Worm (Caenorhabditis elegans) whole organism, L4 larva: ENCODE measurements around the gene che-7.
A peak's percentile ranks its signal among the peaks of the same experiment; 100 is the strongest.

Source experiments
- D1046.2 ChIP-seq: fragments of 200-800 bp; sonication (Bioruptor generic); IDR thresholded peaks from 2 replicates; pipeline ENCODE4 v1.3.6; 2022; ENCODE audit warnings: missing genetic modification characterization, missing compliant biosample characterization
- F37D6.2 ChIP-seq: sonication (generic microtip); optimal IDR thresholded peaks from 2 replicates; lab custom pipeline; 2016; ENCODE audit warnings: mild to moderate bottlenecking, missing genetic modification characterization, missing compliant biosample characterization
- F49E8.2 ChIP-seq: sonication (generic microtip); optimal IDR thresholded peaks from 2 replicates; lab custom pipeline; 2016; ENCODE audit warnings: missing compliant biosample characterization, mild to moderate bottlenecking, missing genetic modification characterization, borderline replicate concordance
- T20F7.1 ChIP-seq: fragments of 200-800 bp; sonication (Bioruptor generic); optimal IDR thresholded peaks from 2 replicates; lab custom pipeline; 2018; ENCODE audit warnings: mild to moderate bottlenecking, missing genetic modification characterization, missing compliant biosample characterization
- T26A8.4 ChIP-seq: fragments of 200-800 bp; sonication (Bioruptor generic); IDR thresholded peaks from 2 replicates; pipeline ENCODE4 v1.3.6; 2022; ENCODE audit warnings: missing genetic modification characterization, missing compliant biosample characterization
- ZK546.5 ChIP-seq, 2 experiments: sonication (generic microtip); optimal IDR thresholded peaks; 2 replicates each; lab custom pipeline; 2017; ENCODE audit warnings: missing biosample characterization in 2 of 2, missing genetic modification characterization in 2 of 2
- aha-1 ChIP-seq: fragments of 150-350 bp; peaks from one replicate; lab custom pipeline; 2014; ENCODE audit warnings: missing biosample characterization, missing genetic modification characterization
- aly-2 ChIP-seq: sonication (generic microtip); optimal IDR thresholded peaks from 2 replicates; lab custom pipeline; 2018; ENCODE audit warnings: missing biosample characterization, missing genetic modification characterization
- ceh-44 ChIP-seq: fragments of 200-800 bp; sonication (Bioruptor generic); IDR thresholded peaks from 2 replicates; pipeline ENCODE4 v1.3.6; 2022; ENCODE audit warnings: missing genetic modification reagents, missing genetic modification characterization, missing compliant biosample characterization
- ceh-62 ChIP-seq: sonication (generic microtip); optimal IDR thresholded peaks from 2 replicates; lab custom pipeline; 2017; ENCODE audit warnings: missing biosample characterization, missing genetic modification characterization
- ceh-82 ChIP-seq: sonication (generic microtip); optimal IDR thresholded peaks from 2 replicates; lab custom pipeline; 2017; ENCODE audit warnings: missing biosample characterization, missing genetic modification characterization
- ctbp-1 ChIP-seq: fragments of 200-800 bp; sonication (Bioruptor generic); IDR thresholded peaks from 2 replicates; pipeline ENCODE4 v1.3.6; 2022; ENCODE audit warnings: missing genetic modification reagents, missing genetic modification characterization, missing compliant biosample characterization
- dmd-6 ChIP-seq: fragments of 200-800 bp; sonication (Bioruptor generic); IDR thresholded peaks from 2 replicates; pipeline ENCODE4 v1.3.6; 2022; ENCODE audit warnings: missing genetic modification reagents, missing genetic modification characterization, missing compliant biosample characterization
- dpl-1 ChIP-seq: fragments of 150-350 bp; optimal IDR thresholded peaks from 2 replicates; lab custom pipeline; 2014; ENCODE audit warnings: missing biosample characterization, missing genetic modification reagents, missing genetic modification characterization
- duxl-1 ChIP-seq: sonication (generic microtip); optimal IDR thresholded peaks from 2 replicates; lab custom pipeline; 2016; ENCODE audit warnings: mild to moderate bottlenecking, missing genetic modification characterization, moderate library complexity, missing compliant biosample characterization; ENCODE audit not compliant: poor library complexity
- egl-43 ChIP-seq: fragments of 200-800 bp; sonication (Bioruptor generic); IDR thresholded peaks from 2 replicates; pipeline ENCODE4 v1.3.6; 2022; ENCODE audit warnings: missing genetic modification reagents, missing genetic modification characterization, missing compliant biosample characterization
- fos-1 ChIP-seq: fragments of 150-350 bp; optimal IDR thresholded peaks from 2 replicates; lab custom pipeline; 2014; ENCODE audit warnings: missing biosample characterization, missing genetic modification characterization
- gei-8 ChIP-seq: fragments of 200-800 bp; sonication (Bioruptor generic); optimal IDR thresholded peaks from 2 replicates; lab custom pipeline; 2018; ENCODE audit warnings: mild to moderate bottlenecking, missing genetic modification characterization, missing compliant biosample characterization
- hif-1 ChIP-seq, 2 experiments: sonication (generic microtip); optimal IDR thresholded peaks; 2 replicates each; lab custom pipeline; 2016 to 2017; ENCODE audit warnings: missing compliant biosample characterization in 2 of 2, missing genetic modification characterization in 2 of 2, missing genetic modification reagents in 2 of 2, missing genotype in 2 of 2, mild to moderate bottlenecking in 1 of 2
- hlh-11 ChIP-seq: fragments of 200-800 bp; sonication (Bioruptor generic); optimal IDR thresholded peaks from 2 replicates; lab custom pipeline; 2018; ENCODE audit warnings: mild to moderate bottlenecking, missing genetic modification characterization, missing compliant biosample characterization
- hmg-1.1 ChIP-seq: fragments of 200-800 bp; sonication (Bioruptor generic); IDR thresholded peaks from 2 replicates; pipeline ENCODE4 v1.3.6; 2022; ENCODE audit warnings: missing genetic modification reagents, missing genetic modification characterization, missing compliant biosample characterization
- jun-1 ChIP-seq: fragments of 150-350 bp; optimal IDR thresholded peaks from 2 replicates; lab custom pipeline; 2014; ENCODE audit warnings: missing biosample characterization, missing genetic modification reagents, missing genetic modification characterization
- lim-7 ChIP-seq: fragments of 200-800 bp; sonication (Bioruptor generic); IDR thresholded peaks from 2 replicates; pipeline ENCODE4 v1.3.6; 2022; ENCODE audit warnings: missing genetic modification characterization, missing compliant biosample characterization
- lin-15B ChIP-seq: fragments of 150-350 bp; sonication (generic microtip); optimal IDR thresholded peaks from 3 replicates; lab custom pipeline; 2014; ENCODE audit warnings: missing biosample characterization, missing genetic modification characterization
- lir-3 ChIP-seq: sonication (generic microtip); optimal IDR thresholded peaks from 2 replicates; lab custom pipeline; 2016; ENCODE audit warnings: mild to moderate bottlenecking, missing genetic modification characterization, missing compliant biosample characterization
- mep-1 ChIP-seq: fragments of 150-350 bp; sonication (generic microtip); optimal IDR thresholded peaks from 3 replicates; lab custom pipeline; 2014; ENCODE audit warnings: missing biosample characterization, missing genetic modification characterization
- mxl-2 ChIP-seq: fragments of 200-800 bp; sonication (Bioruptor generic); conservative IDR thresholded peaks from 2 replicates; pipeline ENCODE4 v1.3.6; 2022; ENCODE audit warnings: missing genetic modification reagents, missing genetic modification characterization, missing compliant biosample characterization
- nhr-102 ChIP-seq: sonication (generic microtip); optimal IDR thresholded peaks from 2 replicates; lab custom pipeline; 2016; ENCODE audit warnings: mild to moderate bottlenecking, missing genetic modification characterization, moderate library complexity, missing compliant biosample characterization
- nhr-25 ChIP-seq: sonication (generic microtip); optimal IDR thresholded peaks from 2 replicates; lab custom pipeline; 2017; ENCODE audit warnings: missing genetic modification characterization, mild to moderate bottlenecking, missing compliant biosample characterization, antibody characterized with exemption, moderate library complexity, borderline replicate concordance; ENCODE audit not compliant: insufficient read depth
- nhr-28 ChIP-seq: fragments of 150-350 bp; optimal IDR thresholded peaks from 2 replicates; lab custom pipeline; 2014; ENCODE audit warnings: missing biosample characterization, missing genetic modification characterization
- nhr-41 ChIP-seq: fragments of 200-800 bp; sonication (Bioruptor generic); IDR thresholded peaks from 2 replicates; pipeline ENCODE4 v1.3.6; 2022; ENCODE audit warnings: missing genetic modification reagents, missing genetic modification characterization, missing compliant biosample characterization
- nhr-48 ChIP-seq: sonication (generic microtip); optimal IDR thresholded peaks from 2 replicates; lab custom pipeline; 2016; ENCODE audit warnings: mild to moderate bottlenecking, missing genetic modification characterization, missing compliant biosample characterization
- nhr-77 ChIP-seq: fragments of 150-350 bp; optimal IDR thresholded peaks from 2 replicates; lab custom pipeline; 2014; ENCODE audit warnings: missing biosample characterization, missing genetic modification characterization
- rbr-2 ChIP-seq: sonication (generic microtip); optimal IDR thresholded peaks from 2 replicates; lab custom pipeline; 2016; ENCODE audit warnings: missing genotype, missing genetic modification characterization, missing compliant biosample characterization
- saeg-2 ChIP-seq: fragments of 200-800 bp; sonication (Bioruptor generic); IDR thresholded peaks from 2 replicates; pipeline ENCODE4 v1.3.6; 2022; ENCODE audit warnings: missing genetic modification reagents, missing genetic modification characterization, missing compliant biosample characterization
- snpc-1.2 ChIP-seq: fragments of 200-800 bp; sonication (Bioruptor generic); IDR thresholded peaks from 2 replicates; pipeline ENCODE4 v1.3.6; 2022; ENCODE audit warnings: missing genetic modification reagents, missing genetic modification characterization, missing compliant biosample characterization
- spr-1 ChIP-seq: sonication (generic microtip); optimal IDR thresholded peaks from 2 replicates; lab custom pipeline; 2016; ENCODE audit warnings: mild to moderate bottlenecking, missing genetic modification characterization, missing compliant biosample characterization
- spr-3 ChIP-seq: fragments of 200-800 bp; sonication (Bioruptor generic); optimal IDR thresholded peaks from 2 replicates; lab custom pipeline; 2018; ENCODE audit warnings: mild to moderate bottlenecking, missing genetic modification characterization, missing compliant biosample characterization
- tra-1 ChIP-seq: fragments of 200-800 bp; sonication (Bioruptor generic); IDR thresholded peaks from 2 replicates; pipeline ENCODE4 v1.3.6; 2022; ENCODE audit warnings: missing genetic modification reagents, missing genetic modification characterization, missing compliant biosample characterization
- unc-130 ChIP-seq: sonication (generic microtip); optimal IDR thresholded peaks from 2 replicates; lab custom pipeline; 2016; ENCODE audit warnings: missing genetic modification reagents, missing genetic modification characterization, missing compliant biosample characterization
- unc-62 ChIP-seq, 3 experiments: fragments of 150-350 bp in 1 of 3; sonication (generic microtip); optimal IDR thresholded peaks in 2 of 3; peaks in 1 of 3; 1 replicate in 1 of 3; 2 replicates in 2 of 3; lab custom pipeline; 2014 to 2017; ENCODE audit warnings: missing biosample characterization in 3 of 3, missing genetic modification characterization in 3 of 3, missing genetic modification reagents in 3 of 3, missing genotype in 1 of 3
- zag-1 ChIP-seq: fragments of 150-350 bp; optimal IDR thresholded peaks from 2 replicates; lab custom pipeline; 2014; ENCODE audit warnings: missing biosample characterization, missing genetic modification characterization
- zip-2 ChIP-seq: fragments of 150-350 bp; optimal IDR thresholded peaks from 2 replicates; lab custom pipeline; 2014; ENCODE audit warnings: missing biosample characterization, missing genetic modification characterization
- ztf-7 ChIP-seq: fragments of 150-350 bp; optimal IDR thresholded peaks from 2 replicates; lab custom pipeline; 2014; ENCODE audit warnings: missing biosample characterization, missing genetic modification characterization

Gene che-7

ce11 chrV:8007460-8008292, 38.7 kb upstream of the che-7 start, which contains the start of gene Y97E10AR.3:
Gene Y97E10AR.3, minus strand, starts transcription at chrV:8007510.
- TF ChIP-seq lir-3 (tag; lab: Kevin White, UChicago): no peak
- peak in 1 of 2 experiments; percentile 95 for TF ChIP-seq unc-62 (GFP tag; optimal IDR thresholded peaks at IDR 0.05 in 1 of 2; lab: Kevin White, UChicago)
- TF ChIP-seq unc-62 (tag; optimal IDR thresholded peaks at IDR 0.05; lab: Kevin White, UChicago): no peak
- no peak for TF ChIP-seq aly-2 (tag; lab: Kevin White, UChicago)
- no peak for TF ChIP-seq ztf-7
- TF ChIP-seq nhr-102 (tag; lab: Kevin White, UChicago): no peak
- peak; percentile 95 for TF ChIP-seq aha-1 (tag; lab: Kevin White, UChicago)

DNA sequence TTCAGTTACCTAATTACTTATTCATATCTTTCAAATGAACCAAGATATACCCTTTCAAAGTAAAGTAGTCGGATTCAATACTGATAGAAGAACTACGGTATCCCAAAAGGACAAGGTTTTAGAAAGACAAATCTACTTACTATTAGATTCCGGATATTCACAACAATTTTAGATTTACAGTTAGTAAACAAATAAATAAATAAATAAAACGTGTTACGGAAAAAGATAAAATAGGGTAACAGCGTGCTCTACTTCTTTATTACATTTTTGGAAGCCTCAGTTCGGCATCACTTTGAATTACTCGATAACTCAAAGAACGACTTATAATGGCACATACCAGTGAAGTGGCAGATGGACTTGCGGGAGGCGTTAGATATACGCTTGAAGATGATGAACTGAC, 36.0 kb upstream of the che-7 start, which contains the start of gene Y97E10AR.8:
Gene Y97E10AR.8, plus strand, starts transcription at position 301 of the 400 bp plus-strand sequence.
- TF ChIP-seq unc-130 (GFP tag; lab: Kevin White, UChicago) (no peak), snpc-1.2 (GFP tag; lab: Robert Waterston, UW) (no peak), F49E8.2 (no peak), zag-1 (no peak), egl-43 (GFP tag; lab: Robert Waterston, UW) (no peak), dmd-6 (GFP tag; lab: Robert Waterston, UW) (no peak), nhr-25 (tag; lab: Kevin White, UChicago) (no peak), nhr-48 (tag; lab: Kevin White, UChicago) (no peak), ceh-44 (GFP tag; lab: Robert Waterston, UW) (no peak), ctbp-1 (GFP tag; lab: Robert Waterston, UW) (no peak), rbr-2 (tag; lab: Kevin White, UChicago) (no peak), duxl-1 (tag; lab: Kevin White, UChicago) (no peak), ZK546.5 (tag; optimal IDR thresholded peaks at IDR 0.05; lab: Kevin White, UChicago) (no peak), lin-15B (tag; lab: Kevin White, UChicago) (no peak), dpl-1 (GFP tag; lab: Kevin White, UChicago) (no peak), lim-7 (GFP tag; lab: Robert Waterston, UW) (no peak), tra-1 (GFP tag; lab: Robert Waterston, UW) (no peak), ceh-82 (tag; lab: Kevin White, UChicago) (no peak), lir-3 (tag; lab: Kevin White, UChicago) (no peak)

ce11 chrV:8000929-8001513, 32.0 kb upstream of the che-7 start, which contains the start of gene Y97E10AR.1:
Gene Y97E10AR.1, plus strand, starts transcription at chrV:8001463.
- TF ChIP-seq ceh-62 (tag; lab: Kevin White, UChicago) (no peak), spr-3 (GFP tag; lab: Kevin White, UChicago) (no peak), nhr-41 (GFP tag; lab: Robert Waterston, UW) (peak; percentile 9; the same call in 1 of the 2 replicates), D1046.2 (GFP tag; lab: Robert Waterston, UW) (no peak), T26A8.4 (GFP tag; lab: Robert Waterston, UW) (0 out of 2 replicates have a peak, but pooled peaks have one; percentile 39), fos-1 (tag; lab: Kevin White, UChicago) (no peak), zag-1 (no peak), mep-1 (peak; percentile 84), nhr-77 (tag; lab: Kevin White, UChicago) (peak; percentile 76), mxl-2 (GFP tag; lab: Robert Waterston, UW) (0 out of 2 replicates have a peak, but pooled peaks have one; percentile 42), spr-1 (tag; lab: Kevin White, UChicago) (no peak), hlh-11 (tag; lab: Kevin White, UChicago) (peak; percentile 97), F37D6.2 (peak; percentile 34), hif-1 (tag; optimal IDR thresholded peaks at IDR 0.05; lab: Kevin White, UChicago) (peak in 1 of 2 experiments; percentile 78), zip-2 (tag; lab: Kevin White, UChicago) (no peak), ctbp-1 (GFP tag; lab: Robert Waterston, UW) (peak; percentile 83), saeg-2 (GFP tag; lab: Robert Waterston, UW) (0 out of 2 replicates have a peak, but pooled peaks have one; percentile 15), hmg-1.1 (peak; percentile 85), egl-43 (GFP tag; lab: Robert Waterston, UW) (no peak), jun-1 (tag; lab: Kevin White, UChicago) (peak; percentile 46), gei-8 (GFP tag; lab: Kevin White, UChicago) (peak; percentile 86), dpl-1 (GFP tag; lab: Kevin White, UChicago) (peak; percentile 39), F49E8.2 (no peak), nhr-28 (peak; percentile 85), T20F7.1 (GFP tag; lab: Kevin White, UChicago) (peak; percentile 74)
